Worm (Caenorhabditis elegans): ENCODE measurements around the gene metl-5.

DNA sequence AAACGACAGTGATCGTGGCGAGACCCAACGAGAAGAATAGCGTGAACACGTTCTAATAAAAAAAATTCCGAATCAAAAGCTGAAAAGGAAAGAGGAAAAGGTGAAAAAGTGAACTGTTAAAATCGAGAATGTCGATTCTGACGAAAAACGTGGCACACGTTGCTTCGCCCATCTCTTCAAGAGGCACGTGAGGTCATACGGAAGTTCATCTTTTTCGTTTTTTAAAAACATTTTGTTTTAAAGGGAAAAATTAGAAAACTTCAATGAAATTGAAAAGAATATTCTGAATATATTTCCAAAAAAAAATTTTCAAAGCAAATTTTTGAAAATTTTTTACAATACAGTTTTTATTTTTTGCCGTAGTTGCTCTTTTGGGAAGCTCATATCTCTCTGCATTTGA lies 8.4 kb downstream of the metl-5 start, which contains the start of gene C38D4.7:
- no peak for TF ChIP-seq fkh-10 (GFP tag; optimal IDR thresholded peaks at IDR 0.05)
- TF ChIP-seq nhr-10 (tag; optimal IDR thresholded peaks at IDR 0.05), result no peak
- no peak for TF ChIP-seq nhr-28 (tag; optimal IDR thresholded peaks at IDR 0.05)
